Worm (Caenorhabditis elegans) whole organism, L3 larva: ENCODE measurements around the gene F07C3.9.
A peak's percentile ranks its signal among the peaks of the same experiment; 100 is the strongest.

Source experiments
- R02D3.7 ChIP-seq: fragments of 150-350 bp; optimal IDR thresholded peaks from 2 replicates; lab custom pipeline; 2014; ENCODE audit warnings: missing biosample characterization, missing genetic modification characterization
- ama-1 ChIP-seq: fragments of 150-350 bp; optimal IDR thresholded peaks from 2 replicates; lab custom pipeline; 2018
- ceh-16 ChIP-seq: sonication (generic microtip); optimal IDR thresholded peaks from 2 replicates; lab custom pipeline; 2017; ENCODE audit warnings: missing biosample characterization, missing genetic modification characterization
- ceh-28 ChIP-seq: fragments of 150-350 bp; optimal IDR thresholded peaks from 2 replicates; lab custom pipeline; 2014; ENCODE audit warnings: missing biosample characterization, missing genetic modification reagents, missing genetic modification characterization
- ceh-82 ChIP-seq: fragments of 150-350 bp; optimal IDR thresholded peaks from 2 replicates; lab custom pipeline; 2014; ENCODE audit warnings: missing biosample characterization, missing genetic modification characterization
- ceh-9 ChIP-seq: sonication (generic microtip); optimal IDR thresholded peaks from 2 replicates; lab custom pipeline; 2018; ENCODE audit warnings: missing biosample characterization, missing genetic modification characterization
- egl-27 ChIP-seq: sonication (generic microtip); optimal IDR thresholded peaks from 4 replicates; lab custom pipeline; 2017; ENCODE audit warnings: missing biosample characterization, missing genetic modification reagents, missing genetic modification characterization
- egl-5 ChIP-seq: fragments of 150-350 bp; optimal IDR thresholded peaks from 2 replicates; lab custom pipeline; 2017; ENCODE audit warnings: missing biosample characterization, missing genetic modification reagents, missing genetic modification characterization, inconsistent platforms
- elt-1 ChIP-seq: fragments of 150-350 bp; optimal IDR thresholded peaks from 2 replicates; lab custom pipeline; 2014; ENCODE audit warnings: missing biosample characterization, missing genetic modification characterization
- elt-2 ChIP-seq: sonication (generic microtip); optimal IDR thresholded peaks from 2 replicates; lab custom pipeline; 2016; ENCODE audit warnings: missing genetic modification reagents, mild to moderate bottlenecking, missing genetic modification characterization, missing compliant biosample characterization
- elt-3 ChIP-seq, 3 experiments: fragments of 150-350 bp in 1 of 3; sonication (generic microtip) in 2 of 3; optimal IDR thresholded peaks; 2 replicates in 2 of 3; 4 replicates in 1 of 3; lab custom pipeline; 2014 to 2017; ENCODE audit warnings: missing biosample characterization in 3 of 3, missing genetic modification characterization in 3 of 3
- eor-1 ChIP-seq, 2 experiments: fragments of 150-350 bp; optimal IDR thresholded peaks; 2 replicates each; lab custom pipeline; 2014 to 2018; ENCODE audit warnings: missing biosample characterization in 2 of 2, missing genetic modification characterization in 2 of 2
- fkh-10 ChIP-seq: sonication (generic microtip); optimal IDR thresholded peaks from 2 replicates; lab custom pipeline; 2017; ENCODE audit warnings: missing biosample characterization, missing genetic modification reagents, missing genetic modification characterization
- fkh-2 ChIP-seq: fragments of 150-350 bp; optimal IDR thresholded peaks from 2 replicates; lab custom pipeline; 2014; ENCODE audit warnings: missing biosample characterization, missing genetic modification reagents, missing genetic modification characterization
- fos-1 ChIP-seq: fragments of 150-350 bp; optimal IDR thresholded peaks from 2 replicates; lab custom pipeline; 2014; ENCODE audit warnings: missing biosample characterization, missing genetic modification characterization
- hmg-11 ChIP-seq: sonication (generic microtip); optimal IDR thresholded peaks from 2 replicates; lab custom pipeline; 2016; ENCODE audit warnings: missing genetic modification characterization, missing compliant biosample characterization
- jun-1 ChIP-seq: fragments of 150-350 bp; optimal IDR thresholded peaks from 2 replicates; lab custom pipeline; 2014; ENCODE audit warnings: missing biosample characterization, missing genetic modification reagents, missing genetic modification characterization
- lin-15B ChIP-seq: fragments of 150-350 bp; optimal IDR thresholded peaks from 2 replicates; lab custom pipeline; 2014; ENCODE audit warnings: missing biosample characterization, missing genetic modification characterization
- lin-39 ChIP-seq: fragments of 150-350 bp; optimal IDR thresholded peaks from 2 replicates; lab custom pipeline; 2018; ENCODE audit warnings: missing biosample characterization, missing genetic modification reagents, missing genetic modification characterization
- lsy-12 ChIP-seq: sonication (generic microtip); optimal IDR thresholded peaks from 2 replicates; lab custom pipeline; 2016; ENCODE audit warnings: mild to moderate bottlenecking, missing genetic modification characterization, missing compliant biosample characterization
- mml-1 ChIP-seq: fragments of 150-350 bp; sonication (generic microtip); optimal IDR thresholded peaks from 3 replicates; lab custom pipeline; 2014; ENCODE audit warnings: missing biosample characterization, missing genetic modification characterization
- nfya-1 ChIP-seq: sonication (generic microtip); optimal IDR thresholded peaks from 2 replicates; lab custom pipeline; 2017; ENCODE audit warnings: missing genetic modification characterization, mild to moderate bottlenecking, missing compliant biosample characterization, antibody characterized with exemption, moderate library complexity; ENCODE audit not compliant: insufficient read depth
- nhr-11 ChIP-seq: fragments of 150-350 bp; optimal IDR thresholded peaks from 2 replicates; lab custom pipeline; 2014; ENCODE audit warnings: missing biosample characterization, missing genetic modification characterization
- nhr-12 ChIP-seq: fragments of 150-350 bp; optimal IDR thresholded peaks from 2 replicates; lab custom pipeline; 2014; ENCODE audit warnings: missing biosample characterization, missing genetic modification characterization
- nhr-23 ChIP-seq: fragments of 150-350 bp; optimal IDR thresholded peaks from 2 replicates; lab custom pipeline; 2014; ENCODE audit warnings: missing biosample characterization, missing genetic modification reagents, missing genetic modification characterization
- nhr-237 ChIP-seq: fragments of 150-350 bp; optimal IDR thresholded peaks from 2 replicates; lab custom pipeline; 2014; ENCODE audit warnings: missing biosample characterization, missing genetic modification characterization
- nhr-25 ChIP-seq: sonication (generic microtip); optimal IDR thresholded peaks from 2 replicates; lab custom pipeline; 2017; ENCODE audit warnings: missing biosample characterization, missing genetic modification characterization
- nhr-28 ChIP-seq: fragments of 150-350 bp; optimal IDR thresholded peaks from 2 replicates; lab custom pipeline; 2014; ENCODE audit warnings: missing biosample characterization, missing genetic modification characterization
- nhr-43 ChIP-seq: sonication (generic microtip); optimal IDR thresholded peaks from 2 replicates; lab custom pipeline; 2016; ENCODE audit warnings: mild to moderate bottlenecking, missing genetic modification characterization, missing compliant biosample characterization; ENCODE audit not compliant: poor library complexity, severe bottlenecking
- nhr-67 ChIP-seq: fragments of 150-350 bp; optimal IDR thresholded peaks from 2 replicates; lab custom pipeline; 2014; ENCODE audit warnings: missing biosample characterization, missing genetic modification characterization
- pha-4 ChIP-seq: fragments of 150-350 bp; optimal IDR thresholded peaks from 2 replicates; lab custom pipeline; 2014; ENCODE audit warnings: missing biosample characterization, missing genetic modification reagents, missing genetic modification characterization
- pqm-1 ChIP-seq: fragments of 150-350 bp; optimal IDR thresholded peaks from 2 replicates; lab custom pipeline; 2017; ENCODE audit warnings: missing biosample characterization, missing genetic modification characterization, inconsistent platforms
- sea-2 ChIP-seq: fragments of 150-350 bp; sonication (generic microtip); optimal IDR thresholded peaks from 4 replicates; lab custom pipeline; 2014; ENCODE audit warnings: missing biosample characterization, missing genetic modification reagents, missing genetic modification characterization
- skn-1 ChIP-seq: fragments of 150-350 bp; optimal IDR thresholded peaks from 2 replicates; lab custom pipeline; 2014; ENCODE audit warnings: missing biosample characterization, missing genetic modification characterization
- snpc-4 ChIP-seq: fragments of 150-350 bp; optimal IDR thresholded peaks from 2 replicates; lab custom pipeline; 2014; ENCODE audit warnings: missing biosample characterization, missing genetic modification characterization
- tbx-2 ChIP-seq: sonication (generic microtip); optimal IDR thresholded peaks from 2 replicates; lab custom pipeline; 2016; ENCODE audit warnings: mild to moderate bottlenecking, missing genetic modification characterization, missing compliant biosample characterization
- unc-62 ChIP-seq: fragments of 150-350 bp; sonication (generic microtip); optimal IDR thresholded peaks from 4 replicates; lab custom pipeline; 2014; ENCODE audit warnings: missing biosample characterization, missing genetic modification reagents, missing genetic modification characterization
- zag-1 ChIP-seq: fragments of 150-350 bp; optimal IDR thresholded peaks from 2 replicates; lab custom pipeline; 2014; ENCODE audit warnings: missing biosample characterization, missing genetic modification characterization
- ztf-11 ChIP-seq: fragments of 150-350 bp; optimal IDR thresholded peaks from 2 replicates; lab custom pipeline; 2014; ENCODE audit warnings: missing biosample characterization, missing genetic modification characterization
- ztf-4 ChIP-seq: fragments of 150-350 bp; optimal IDR thresholded peaks from 2 replicates; lab custom pipeline; 2014; ENCODE audit warnings: missing biosample characterization, missing genetic modification characterization

Gene F07C3.9

DNA sequence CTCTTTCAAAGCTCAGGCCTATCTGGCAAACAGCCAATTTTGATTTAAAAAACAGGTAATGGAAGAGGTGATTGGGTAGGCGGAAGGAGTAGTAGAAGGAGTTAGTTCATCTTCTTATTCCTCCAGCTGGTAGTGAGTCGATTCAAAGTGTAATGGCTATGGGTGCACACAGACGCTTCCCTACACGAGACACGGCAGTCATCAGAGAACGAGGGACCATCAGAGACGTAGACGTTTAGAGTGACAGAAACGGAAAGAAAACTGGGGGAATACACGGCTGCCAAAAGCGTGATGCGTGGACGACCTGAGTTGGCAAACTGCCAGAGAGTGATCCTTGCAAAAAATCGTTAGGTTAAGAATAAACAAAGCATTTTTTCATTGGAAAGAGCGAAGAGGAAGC is 7.0 kb downstream of the F07C3.9 start:
- TF ChIP-seq egl-27 (tag; lab: Kevin White, UChicago): no peak
- no peak for TF ChIP-seq R02D3.7 (tag; lab: Kevin White, UChicago)
- peak; percentile 56 for TF ChIP-seq lin-39 (tag; lab: Kevin White, UChicago)
- no peak for TF ChIP-seq nhr-237
- no peak for TF ChIP-seq egl-5 (tag; lab: Kevin White, UChicago)
- no peak for TF ChIP-seq nhr-23 (tag; lab: Kevin White, UChicago)
- TF ChIP-seq snpc-4 (tag; lab: Kevin White, UChicago): no peak
- no peak for TF ChIP-seq elt-3 (tag; optimal IDR thresholded peaks at IDR 0.05; lab: Kevin White, UChicago)
- no peak for TF ChIP-seq fkh-2 (tag; lab: Kevin White, UChicago)
- no peak for TF ChIP-seq nhr-28 (tag; lab: Kevin White, UChicago)
- TF ChIP-seq nhr-67 (tag; lab: Kevin White, UChicago): no peak
- TF ChIP-seq pha-4: no peak
- peak; percentile 37 for TF ChIP-seq hmg-11 (tag; lab: Kevin White, UChicago)
- TF ChIP-seq nfya-1: peak; percentile 43

- TF ChIP-seq ztf-11 (tag; lab: Kevin White, UChicago) (no peak), jun-1 (tag; lab: Kevin White, UChicago) (no peak), skn-1 (tag; lab: Kevin White, UChicago) (no peak), nhr-23 (tag; lab: Kevin White, UChicago) (no peak), elt-2 (no peak), ceh-16 (no peak), nhr-28 (tag; lab: Kevin White, UChicago) (no peak), nfya-1 (no peak), nhr-12 (tag; lab: Kevin White, UChicago) (no peak), elt-1 (tag; lab: Kevin White, UChicago) (no peak), nhr-43 (tag; lab: Kevin White, UChicago) (no peak), R02D3.7 (tag; lab: Kevin White, UChicago) (no peak), eor-1 (tag; optimal IDR thresholded peaks at IDR 0.05; lab: Kevin White, UChicago) (no peak), snpc-4 (tag; lab: Kevin White, UChicago) (no peak), nhr-11 (tag; lab: Kevin White, UChicago) (no peak), mml-1 (no peak), unc-62 (no peak)
These were observed 8.2 kb downstream of the F07C3.9 start, which contains the start of gene aat-2 for ce11 chrV:9246260-9246659. Gene aat-2, minus strand, starts transcription at chrV:9246360.

DNA sequence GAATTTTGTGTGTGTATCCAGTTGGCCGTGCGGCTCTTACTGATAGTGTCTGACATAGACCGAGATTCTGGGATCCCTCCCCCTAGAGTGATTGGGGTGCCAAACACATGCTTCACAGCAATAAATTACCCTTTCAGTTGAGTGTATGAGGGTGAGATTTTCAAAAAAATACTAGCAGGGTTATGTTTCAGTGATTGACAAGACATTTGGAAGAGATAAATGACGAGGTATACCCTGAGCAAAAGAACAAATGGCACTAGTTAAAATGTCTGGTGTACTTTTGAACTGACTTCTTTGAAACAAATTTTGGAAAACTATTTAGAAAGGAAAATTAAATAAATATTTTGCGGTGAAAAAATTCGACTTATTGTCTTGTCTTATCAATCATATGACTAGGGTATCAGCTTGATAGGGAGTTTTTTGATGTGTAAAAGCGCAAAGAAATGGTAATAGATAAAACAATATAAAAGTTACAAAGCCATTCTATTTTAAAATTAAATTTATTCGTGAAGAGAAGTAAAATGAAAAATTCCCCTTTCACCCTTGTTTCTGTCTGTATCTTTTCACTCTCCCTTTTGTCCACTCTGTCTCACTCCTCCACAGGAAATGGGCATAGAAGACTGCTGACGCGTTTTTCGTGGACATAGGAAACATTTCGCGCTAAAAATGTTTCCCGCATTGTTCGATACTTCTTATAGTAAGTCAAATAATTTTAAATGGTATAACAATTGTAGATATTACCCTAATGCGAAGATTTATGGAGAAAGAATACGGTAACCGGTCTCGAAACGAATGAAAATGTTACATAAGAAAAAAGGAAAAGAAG is 11.1 kb downstream of the F07C3.9 start, which contains the start of gene glo-4:
Gene glo-4, minus strand, starts transcription at position 51 of the 826 bp plus-strand sequence.
- TF ChIP-seq lsy-12 (tag; lab: Kevin White, UChicago) (peak; percentile 28), lin-39 (tag; lab: Kevin White, UChicago) (peak; percentile 14), ceh-82 (tag; lab: Kevin White, UChicago) (no peak), ceh-16 (no peak), lin-15B (peak; percentile 73), egl-5 (tag; lab: Kevin White, UChicago) (peak; percentile 76), zag-1 (no peak), pha-4 (peak; percentile 70), fos-1 (no peak), jun-1 (tag; lab: Kevin White, UChicago) (no peak), ceh-28 (peak; percentile 55), unc-62 (no peak), nhr-28 (tag; lab: Kevin White, UChicago) (no peak), hmg-11 (tag; lab: Kevin White, UChicago) (peak; percentile 60), nhr-11 (tag; lab: Kevin White, UChicago) (no peak), fkh-10 (GFP tag; lab: Kevin White, UChicago) (peak; percentile 85), tbx-2 (tag; lab: Kevin White, UChicago) (peak; percentile 59), elt-1 (tag; lab: Kevin White, UChicago) (no peak), R02D3.7 (tag; lab: Kevin White, UChicago) (peak; percentile 11), ama-1 (lab: Kevin White, UChicago) (no peak), elt-3 (tag; optimal IDR thresholded peaks at IDR 0.05; lab: Kevin White, UChicago) (no peak), nhr-12 (tag; lab: Kevin White, UChicago) (no peak), fkh-2 (tag; lab: Kevin White, UChicago) (no peak), pqm-1 (tag; lab: Kevin White, UChicago) (peak; percentile 28), ztf-4 (no peak), nfya-1 (peak; percentile 79), egl-27 (tag; lab: Kevin White, UChicago) (no peak), nhr-23 (tag; lab: Kevin White, UChicago) (peak; percentile 88), elt-2 (peak; percentile 78), ceh-9 (no peak), skn-1 (tag; lab: Kevin White, UChicago) (no peak), ztf-11 (tag; lab: Kevin White, UChicago) (no peak), nhr-43 (tag; lab: Kevin White, UChicago) (peak; percentile 51), sea-2 (no peak), nhr-25 (tag; lab: Kevin White, UChicago) (peak; percentile 65)
